Fruit fly (Drosophila melanogaster): Measurements from ENCODE around the gene iPLA2-VIA.

iPLA2-VIA gene

DNA sequence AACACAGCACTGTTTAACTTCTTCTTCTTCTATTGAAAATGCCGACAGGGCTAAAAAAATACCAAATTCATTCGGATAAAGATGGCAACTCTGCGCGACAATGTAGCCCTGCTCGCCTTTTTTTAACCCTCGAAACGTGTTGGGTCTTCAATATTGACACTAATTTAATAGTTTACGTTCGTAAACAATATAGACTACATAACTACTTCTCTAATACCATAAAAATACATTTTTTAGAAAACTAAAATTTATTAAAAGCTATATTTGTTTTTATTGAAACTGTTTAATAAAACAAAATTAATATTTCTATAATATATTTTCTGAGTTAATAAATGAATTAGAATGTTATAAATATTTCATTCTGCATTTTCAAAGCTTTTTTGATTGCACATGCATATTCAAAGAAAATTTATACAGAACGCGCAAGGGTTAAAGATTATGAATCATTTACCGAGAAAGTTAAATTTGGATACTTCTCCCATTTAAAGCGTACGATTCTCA, 24.5 kb upstream of the iPLA2-VIA start, which contains the start of the genes Taf2 and CalpB:
Taf2 (minus strand) TSS at position 54 of the 501 bp plus-strand sequence.
CalpB (plus strand) TSS at position 133 of the 501 bp plus-strand sequence.
- TF ChIP-seq bbx (GFP tag; IDR thresholded peaks at IDR 0.05; ENCODE audit: partially characterized antibody) = peak; percentile 47
- TF ChIP-seq twi (tag; optimal IDR thresholded peaks at IDR 0.05) = peak; percentile 83
- no peak for TF ChIP-seq CG12236 (GFP tag; optimal IDR thresholded peaks at IDR 0.05)
- TF ChIP-seq CG18764 (GFP tag; optimal IDR thresholded peaks at IDR 0.05) = peak; percentile 84
- TF ChIP-seq Adf1 (GFP tag; IDR thresholded peaks at IDR 0.05) = no peak
- peak; percentile 73 for TF ChIP-seq CG8281 (tag; optimal IDR thresholded peaks at IDR 0.05)
- TF ChIP-seq ac (GFP tag; optimal IDR thresholded peaks at IDR 0.05) = no peak
- peak; percentile 87 for TF ChIP-seq Blimp-1 (GFP tag; optimal IDR thresholded peaks at IDR 0.05)
- TF ChIP-seq chn (GFP tag; optimal IDR thresholded peaks at IDR 0.05) = peak; percentile 58
- TF ChIP-seq HLH3B (GFP tag; IDR thresholded peaks at IDR 0.05) = peak; percentile 82
- TF ChIP-seq NK7.1 (GFP tag; optimal IDR thresholded peaks at IDR 0.05) = no peak
- peak; percentile 80 for TF ChIP-seq CG7271 (tag; optimal IDR thresholded peaks at IDR 0.05)
- TF ChIP-seq gcm2 (GFP tag; optimal IDR thresholded peaks at IDR 0.05) = peak; percentile 15
- TF ChIP-seq CG32767 (GFP tag; IDR thresholded peaks at IDR 0.05) = peak; percentile 72
- peak; percentile 46 for TF ChIP-seq CG18476 (GFP tag; optimal IDR thresholded peaks at IDR 0.05)
- TF ChIP-seq Trl (optimal IDR thresholded peaks at IDR 0.05) = no peak
- TF ChIP-seq Trl (GFP tag; optimal IDR thresholded peaks at IDR 0.05) = no peak
- no peak for TF ChIP-seq Kr (GFP tag; optimal IDR thresholded peaks at IDR 0.05)
- TF ChIP-seq Fer1 (GFP tag; optimal IDR thresholded peaks at IDR 0.05) = no peak
- TF ChIP-seq fd64A (GFP tag; optimal IDR thresholded peaks at IDR 0.05) = no peak
- TF ChIP-seq CG6689 (GFP tag; IDR thresholded peaks at IDR 0.05) = peak; percentile 91
- TF ChIP-seq row (GFP tag; IDR thresholded peaks at IDR 0.05) = peak; percentile 92
- TF ChIP-seq Drgx (GFP tag; IDR thresholded peaks at IDR 0.05) = peak; percentile 84
- no peak for TF ChIP-seq Lpt (GFP tag; optimal IDR thresholded peaks at IDR 0.05)
- no peak for TF ChIP-seq Eip74EF (GFP tag; optimal IDR thresholded peaks at IDR 0.05)
- no peak for TF ChIP-seq grn (GFP tag; optimal IDR thresholded peaks at IDR 0.05)
- peak; percentile 34 for TF ChIP-seq CG3838 (GFP tag; optimal IDR thresholded peaks at IDR 0.05)
- peak; percentile 87 for TF ChIP-seq CG17359 (tag; optimal IDR thresholded peaks at IDR 0.05)
- peak; percentile 74 for TF ChIP-seq Ada2b (GFP tag; IDR thresholded peaks at IDR 0.05)
- TF ChIP-seq btn (GFP tag; optimal IDR thresholded peaks at IDR 0.05) = no peak
- no peak for TF ChIP-seq pros (GFP tag; optimal IDR thresholded peaks at IDR 0.05)
- no peak for TF ChIP-seq sna (GFP tag; IDR thresholded peaks at IDR 0.05; ENCODE audit: partially characterized antibody)
- peak; percentile 29 for TF ChIP-seq CG13287 (GFP tag; IDR thresholded peaks at IDR 0.05; ENCODE audit: partially characterized antibody)
- no peak for TF ChIP-seq ham (GFP tag; IDR thresholded peaks at IDR 0.05)
- TF ChIP-seq pnt (GFP tag; optimal IDR thresholded peaks at IDR 0.05) = no peak
- peak; percentile 82 for TF ChIP-seq Deaf1 (tag; optimal IDR thresholded peaks at IDR 0.05)
- TF ChIP-seq peb (GFP tag; IDR thresholded peaks at IDR 0.05) = peak; percentile 34; the same call in 1 of the 2 replicates
- TF ChIP-seq Aef1 (GFP tag; IDR thresholded peaks at IDR 0.05) = peak; percentile 76
- TF ChIP-seq CG12942 (GFP tag; optimal IDR thresholded peaks at IDR 0.05) = peak; percentile 67
- TF ChIP-seq cwo (GFP tag; optimal IDR thresholded peaks at IDR 0.05) = peak; percentile 84
- TF ChIP-seq corto (GFP tag; optimal IDR thresholded peaks at IDR 0.05) = no peak
- no peak for TF ChIP-seq crc (GFP tag; optimal IDR thresholded peaks at IDR 0.05)
- TF ChIP-seq CG32532 (GFP tag; IDR thresholded peaks at IDR 0.05) = peak; percentile 87
- no peak for TF ChIP-seq CG14050 (GFP tag; IDR thresholded peaks at IDR 0.05)
- peak; percentile 11; the same call in 1 of the 2 replicates for TF ChIP-seq amos (GFP tag; IDR thresholded peaks at IDR 0.05; ENCODE audit: partially characterized antibody)
- TF ChIP-seq CG11723 (GFP tag; optimal IDR thresholded peaks at IDR 0.05) = peak; percentile 5
- TF ChIP-seq B-H2 (GFP tag; optimal IDR thresholded peaks at IDR 0.05) = no peak
- TF ChIP-seq dpn (GFP tag; optimal IDR thresholded peaks at IDR 0.05) = peak; percentile 46 to 82
- peak; percentile 51 for TF ChIP-seq CG8944 (GFP tag; optimal IDR thresholded peaks at IDR 0.05)
- peak; percentile 59 for TF ChIP-seq esg (GFP tag; conservative IDR thresholded peaks at IDR 0.05)
- peak; percentile 86 for TF ChIP-seq run (tag; optimal IDR thresholded peaks at IDR 0.05)

Measured in whole organism, embryonic.